Worm (Caenorhabditis elegans): ENCODE measurements around the gene ints-11.

Gene ints-11

ce11 chrII:8157991-8158390 lies 14.7 kb upstream of the ints-11 start, which contains the start of gene pch-2 (continued):
- no peak for TF ChIP-seq pag-3 (tag; optimal IDR thresholded peaks at IDR 0.05; ENCODE audit: borderline replicate concordance, insufficient read depth)
- no peak for TF ChIP-seq Y116A8C.19 (tag; optimal IDR thresholded peaks at IDR 0.05; ENCODE audit: borderline replicate concordance)
- TF ChIP-seq fos-1 (tag; optimal IDR thresholded peaks at IDR 0.05) = no peak
- no peak for TF ChIP-seq aha-1 (tag; optimal IDR thresholded peaks at IDR 0.05)
- no peak for TF ChIP-seq ceh-63 (GFP tag; optimal IDR thresholded peaks at IDR 0.05)
- no peak for TF ChIP-seq elt-2 (tag; optimal IDR thresholded peaks at IDR 0.05)
- no peak for TF ChIP-seq aly-2 (tag; optimal IDR thresholded peaks at IDR 0.05)
- peak; percentile 61 for TF ChIP-seq nhr-20 (tag; optimal IDR thresholded peaks at IDR 0.05)
- peak; percentile 85 to 86 for TF ChIP-seq efl-1 (optimal IDR thresholded peaks at IDR 0.05)
- TF ChIP-seq efl-1 (GFP tag; optimal IDR thresholded peaks at IDR 0.05 in 1 of 2) = peak; percentile 88 to 99
- no peak for TF ChIP-seq lin-13 (GFP tag; optimal IDR thresholded peaks at IDR 0.05)
- TF ChIP-seq ceh-88 (GFP tag; IDR thresholded peaks at IDR 0.05) = no peak
- no peak for TF ChIP-seq efl-3 (GFP tag; optimal IDR thresholded peaks at IDR 0.05)
- peak; percentile 38 for TF ChIP-seq F16B12.6 (tag; optimal IDR thresholded peaks at IDR 0.05)
- TF ChIP-seq ztf-11 (tag; optimal IDR thresholded peaks at IDR 0.05) = no peak
- TF ChIP-seq grh-1 (GFP tag; IDR thresholded peaks at IDR 0.05) = no peak
- TF ChIP-seq xbp-1 (tag; optimal IDR thresholded peaks at IDR 0.05) = peak; percentile 47
- TF ChIP-seq nhr-76 (tag; optimal IDR thresholded peaks at IDR 0.05) = no peak
- peak; percentile 83 to 90 (median 89) for TF ChIP-seq dpl-1 (GFP tag; optimal IDR thresholded peaks at IDR 0.05)
- TF ChIP-seq lin-14 (GFP tag; optimal IDR thresholded peaks at IDR 0.05) = peak; percentile 45
- TF ChIP-seq C16A3.4 (tag; optimal IDR thresholded peaks at IDR 0.05) = peak; percentile 74
- TF ChIP-seq nhr-85 (tag) = peak; percentile 75
- no peak for TF ChIP-seq fkh-10 (GFP tag; optimal IDR thresholded peaks at IDR 0.05)
- no peak for TF ChIP-seq egl-27 (tag; optimal IDR thresholded peaks at IDR 0.05)
- TF ChIP-seq ama-1 (optimal IDR thresholded peaks at IDR 0.05) = no peak
- no peak for TF ChIP-seq irx-1 (tag; optimal IDR thresholded peaks at IDR 0.05)
- TF ChIP-seq lir-3 (tag; optimal IDR thresholded peaks at IDR 0.05; ENCODE audit: poor library complexity) = no peak
- TF ChIP-seq unc-98 (GFP tag; IDR thresholded peaks at IDR 0.05) = no peak
- no peak for TF ChIP-seq unc-86 (tag; optimal IDR thresholded peaks at IDR 0.05)
- TF ChIP-seq vab-15 (tag; optimal IDR thresholded peaks at IDR 0.05) = no peak
- TF ChIP-seq mdl-1 (tag; optimal IDR thresholded peaks at IDR 0.05) = no peak
- TF ChIP-seq blmp-1 (tag; optimal IDR thresholded peaks at IDR 0.05) = peak; percentile 60
- peak; percentile 3 for TF ChIP-seq unc-130 (tag; optimal IDR thresholded peaks at IDR 0.05)
- TF ChIP-seq snu-23 (GFP tag; optimal IDR thresholded peaks at IDR 0.05) = peak; percentile 65
- TF ChIP-seq fkh-4 (tag; optimal IDR thresholded peaks at IDR 0.05; ENCODE audit: borderline replicate concordance) = no peak
- no peak for TF ChIP-seq egl-13 (tag; optimal IDR thresholded peaks at IDR 0.05)
- no peak for TF ChIP-seq ceh-8 (GFP tag; optimal IDR thresholded peaks at IDR 0.05)
- TF ChIP-seq zip-4 (GFP tag; optimal IDR thresholded peaks at IDR 0.05) = no peak
- no peak for TF ChIP-seq nhr-12 (tag; optimal IDR thresholded peaks at IDR 0.05)
- peak; percentile 64 for TF ChIP-seq C04F5.9 (tag; optimal IDR thresholded peaks at IDR 0.05)
- TF ChIP-seq lin-35 (GFP tag; optimal IDR thresholded peaks at IDR 0.05) = peak; percentile 78 to 93
- TF ChIP-seq isw-1 (GFP tag; IDR thresholded peaks at IDR 0.05) = peak; percentile 29; the same call in 1 of the 2 replicates
- no peak for TF ChIP-seq tlp-1 (tag; optimal IDR thresholded peaks at IDR 0.05)
- no peak for TF ChIP-seq mab-9 (GFP tag; IDR thresholded peaks at IDR 0.05)
- TF ChIP-seq unc-30 (tag; optimal IDR thresholded peaks at IDR 0.05) = no peak
- TF ChIP-seq zag-1 (tag; optimal IDR thresholded peaks at IDR 0.05) = no peak
- no peak for TF ChIP-seq hpl-2 (GFP tag; optimal IDR thresholded peaks at IDR 0.05)
- peak; percentile 32 for TF ChIP-seq skn-1 (tag; optimal IDR thresholded peaks at IDR 0.05)
- TF ChIP-seq dsc-1 (tag; optimal IDR thresholded peaks at IDR 0.05) = no peak
- TF ChIP-seq ceh-82 (tag; optimal IDR thresholded peaks at IDR 0.05) = no peak
- TF ChIP-seq nhr-19 (GFP tag; conservative IDR thresholded peaks at IDR 0.05) = peak; percentile 46
- TF ChIP-seq nhr-11 (tag; optimal IDR thresholded peaks at IDR 0.05) = no peak
- TF ChIP-seq mep-1 (tag; optimal IDR thresholded peaks at IDR 0.05) = peak; percentile 61
- peak; percentile 62 for TF ChIP-seq lin-15B (tag; optimal IDR thresholded peaks at IDR 0.05)

Measured in whole organism, L1 larva.